Worm (Caenorhabditis elegans): ENCODE results near the gene asp-6.
A peak's percentile ranks its signal among the peaks of the same experiment; 100 is the strongest.

The asp-6 gene

ce11 chrV:8304461-8305195, 35.9 kb upstream of the asp-6 start, which contains the start of gene W02D7.11 (continued):
- TF ChIP-seq attf-6 (GFP tag; IDR thresholded peaks at IDR 0.05) (no peak), pha-4 (tag; optimal IDR thresholded peaks at IDR 0.05) (no peak)

- TF ChIP-seq B0261.1 (tag; optimal IDR thresholded peaks at IDR 0.05) (no peak), efl-1 (GFP tag; optimal IDR thresholded peaks at IDR 0.05) (peak; percentile 35), mcd-1 (GFP tag; IDR thresholded peaks at IDR 0.05) (no peak), lin-54 (GFP tag; optimal IDR thresholded peaks at IDR 0.05) (peak; percentile 54), ztf-22 (GFP tag; optimal IDR thresholded peaks at IDR 0.05) (no peak), snpc-4 (GFP tag; optimal IDR thresholded peaks at IDR 0.05) (no peak), snpc-4 (tag; optimal IDR thresholded peaks at IDR 0.05) (peak in 1 of 4 experiments; percentile 11), attf-3 (GFP tag; conservative IDR thresholded peaks at IDR 0.05) (peak; percentile 95), egl-44 (GFP tag; IDR thresholded peaks at IDR 0.05) (no peak), let-607 (tag; optimal IDR thresholded peaks at IDR 0.05) (peak in 1 of 2 experiments; percentile 70), dpl-1 (GFP tag; optimal IDR thresholded peaks at IDR 0.05) (peak; percentile 50), F37B4.10 (GFP tag; IDR thresholded peaks at IDR 0.05) (no peak), cebp-1 (GFP tag; IDR thresholded peaks at IDR 0.05) (no peak), cebp-1 (tag; optimal IDR thresholded peaks at IDR 0.05) (peak; percentile 33)
Observed at ce11 chrV:8302522-8302921, 33.8 kb upstream of the asp-6 start, which contains the start of gene sel-9. Gene sel-9, minus strand, starts transcription at chrV:8302580.

- TF ChIP-seq attf-6 (GFP tag; IDR thresholded peaks at IDR 0.05) (no peak), dpff-1 (tag; optimal IDR thresholded peaks at IDR 0.05) (no peak), lin-26 (GFP tag; IDR thresholded peaks at IDR 0.05) (no peak), C06A6.2 (GFP tag; conservative IDR thresholded peaks at IDR 0.05) (no peak), F33H1.4 (GFP tag; IDR thresholded peaks at IDR 0.05) (no peak), ccch-3 (GFP tag; optimal IDR thresholded peaks at IDR 0.05) (no peak), lin-35 (GFP tag; optimal IDR thresholded peaks at IDR 0.05) (no peak), zfh-2 (GFP tag; conservative IDR thresholded peaks at IDR 0.05) (no peak), ztf-6 (GFP tag; IDR thresholded peaks at IDR 0.05) (no peak), C17E4.6 (GFP tag; IDR thresholded peaks at IDR 0.05) (no peak), chd-7 (tag; optimal IDR thresholded peaks at IDR 0.05) (no peak), him-1 (tag; optimal IDR thresholded peaks at IDR 0.05) (no peak), cebp-1 (GFP tag; IDR thresholded peaks at IDR 0.05) (no peak), cebp-1 (tag; optimal IDR thresholded peaks at IDR 0.05) (no peak), gei-17 (GFP tag; optimal IDR thresholded peaks at IDR 0.05) (no peak), ceh-58 (GFP tag; IDR thresholded peaks at IDR 0.05) (no peak), efl-1 (GFP tag; optimal IDR thresholded peaks at IDR 0.05) (no peak), nhr-27 (tag; optimal IDR thresholded peaks at IDR 0.05) (no peak), madf-3 (GFP tag; IDR thresholded peaks at IDR 0.05) (peak; percentile 67; the same call in 1 of the 2 replicates), dox-1 (GFP tag; IDR thresholded peaks at IDR 0.05) (peak; percentile 41; the same call in 1 of the 2 replicates), zim-3 (tag; optimal IDR thresholded peaks at IDR 0.05) (no peak), lin-54 (GFP tag; optimal IDR thresholded peaks at IDR 0.05) (peak; percentile 39), snpc-4 (GFP tag; optimal IDR thresholded peaks at IDR 0.05) (no peak), snpc-4 (tag; optimal IDR thresholded peaks at IDR 0.05) (peak in 1 of 4 experiments; percentile 54), atf-7 (tag; optimal IDR thresholded peaks at IDR 0.05) (no peak), lin-40 (tag; optimal IDR thresholded peaks at IDR 0.05) (no peak), lsl-1 (GFP tag; optimal IDR thresholded peaks at IDR 0.05) (peak; percentile 27), F52B5.7 (tag; optimal IDR thresholded peaks at IDR 0.05) (no peak), T26A5.8 (tag; optimal IDR thresholded peaks at IDR 0.05) (no peak), tbx-9 (tag; optimal IDR thresholded peaks at IDR 0.05; ENCODE audit: borderline replicate concordance) (no peak), B0019.2 (GFP tag; conservative IDR thresholded peaks at IDR 0.05) (no peak), ztf-28 (GFP tag; IDR thresholded peaks at IDR 0.05) (no peak), Y53G8AR.9 (GFP tag; conservative IDR thresholded peaks at IDR 0.05) (no peak), ZK185.1 (tag; optimal IDR thresholded peaks at IDR 0.05; ENCODE audit: poor library complexity, severe bottlenecking) (peak; percentile 1)
Observed at ce11 chrV:8300935-8301535, 32.3 kb upstream of the asp-6 start, which contains the start of gene W02D7.6. Gene W02D7.6, minus strand, starts transcription at chrV:8301507.

Measured in whole organism, young adult.